Worm (Caenorhabditis elegans) whole organism, L1 larva: ENCODE results near the gene C35B1.9.

Experiments
- lin-15B ChIP-seq: fragments of 150-350 bp; sonication (generic microtip); optimal IDR thresholded peaks from 3 replicates; lab custom pipeline; 2014; ENCODE audit warnings: missing biosample characterization, missing genetic modification characterization
- nhr-28 ChIP-seq: fragments of 150-350 bp; optimal IDR thresholded peaks from 2 replicates; lab custom pipeline; 2014; ENCODE audit warnings: missing biosample characterization, missing genetic modification characterization
- unc-62 ChIP-seq: fragments of 150-350 bp; optimal IDR thresholded peaks from 2 replicates; lab custom pipeline; 2014; ENCODE audit warnings: missing biosample characterization, missing genetic modification reagents, missing genetic modification characterization
- zip-4 ChIP-seq: fragments of 200-800 bp; sonication (Bioruptor generic); optimal IDR thresholded peaks from 2 replicates; lab custom pipeline; 2018; ENCODE audit warnings: mild to moderate bottlenecking, missing genetic modification characterization, moderate library complexity, missing compliant biosample characterization

DNA sequence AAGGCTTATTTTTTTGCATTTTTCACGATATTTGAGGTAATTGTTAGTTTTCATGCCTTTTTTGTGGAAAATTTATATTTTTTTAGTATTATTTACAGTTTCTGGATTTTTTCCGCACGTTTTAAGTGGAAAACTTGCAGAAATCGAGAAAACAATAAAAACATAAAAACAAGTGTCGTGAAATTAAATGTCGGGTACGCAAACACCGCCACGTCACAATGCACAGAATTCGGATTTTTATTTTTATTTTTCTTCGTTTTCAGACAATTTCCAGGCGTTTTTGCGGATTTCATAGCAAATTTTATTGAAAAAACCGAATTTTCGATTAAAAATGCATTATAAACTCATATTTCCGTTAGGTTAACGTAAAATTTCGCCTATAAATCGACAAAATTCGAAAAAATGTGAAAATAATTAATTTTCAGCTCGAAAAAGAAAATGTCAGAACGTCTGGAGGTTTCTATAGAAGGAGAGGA, 5.1 kb upstream of the C35B1.9 start, which contains the start of gene C35B1.2:
- TF ChIP-seq lin-15B (tag; lab: Kevin White, UChicago) (no peak), nhr-28 (no peak), unc-62 (no peak), zip-4 (GFP tag; lab: Kevin White, UChicago) (no peak)
